Fruit fly (Drosophila melanogaster): ENCODE results near the gene amx.

amx gene

dm6 chrX:9255964-9256520 is 8.9 kb upstream of the amx start, which contains the start of gene ric8a (continued):
- no peak for TF ChIP-seq BtbVII (GFP tag; optimal IDR thresholded peaks at IDR 0.05)
- peak; percentile 75 for TF ChIP-seq vnd (GFP tag; IDR thresholded peaks at IDR 0.05; ENCODE audit: partially characterized antibody)
- no peak for TF ChIP-seq CG1832 (GFP tag; optimal IDR thresholded peaks at IDR 0.05)
- no peak for TF ChIP-seq lola (GFP tag; optimal IDR thresholded peaks at IDR 0.05)
- no peak for TF ChIP-seq CG3995 (GFP tag; optimal IDR thresholded peaks at IDR 0.05)
- TF ChIP-seq Pdp1 (GFP tag; optimal IDR thresholded peaks at IDR 0.05) = no peak
- TF ChIP-seq CoRest (tag; optimal IDR thresholded peaks at IDR 0.05) = peak; percentile 36
- TF ChIP-seq tup (GFP tag; optimal IDR thresholded peaks at IDR 0.05) = no peak
- peak; percentile 81 for TF ChIP-seq BEAF-32 (GFP tag; optimal IDR thresholded peaks at IDR 0.05)
- TF ChIP-seq Myb (GFP tag; optimal IDR thresholded peaks at IDR 0.05) = no peak
- TF ChIP-seq Dad (GFP tag; optimal IDR thresholded peaks at IDR 0.05) = no peak
- TF ChIP-seq TFAM (GFP tag; optimal IDR thresholded peaks at IDR 0.05) = no peak
- no peak for TF ChIP-seq CG1792 (GFP tag; optimal IDR thresholded peaks at IDR 0.05)
- TF ChIP-seq Hr78 (GFP tag; optimal IDR thresholded peaks at IDR 0.05) = no peak
- peak; percentile 59 for TF ChIP-seq CG9932 (GFP tag; IDR thresholded peaks at IDR 0.05)
- TF ChIP-seq CG12769 (tag; optimal IDR thresholded peaks at IDR 0.05) = no peak
- no peak for TF ChIP-seq Atf6 (GFP tag; IDR thresholded peaks at IDR 0.05)
- no peak for TF ChIP-seq Fer1 (GFP tag; optimal IDR thresholded peaks at IDR 0.05)
- TF ChIP-seq prd (optimal IDR thresholded peaks at IDR 0.05) = no peak
- TF ChIP-seq prd (GFP tag; IDR thresholded peaks at IDR 0.05) = no peak
- TF ChIP-seq Usf (GFP tag; optimal IDR thresholded peaks at IDR 0.05) = no peak
- no peak for TF ChIP-seq CG34376 (GFP tag; optimal IDR thresholded peaks at IDR 0.05)
- no peak for TF ChIP-seq gt (GFP tag; IDR thresholded peaks at IDR 0.05)
- no peak for TF ChIP-seq Dip2 (GFP tag; IDR thresholded peaks at IDR 0.05)
- no peak for TF ChIP-seq Sox102F (GFP tag; optimal IDR thresholded peaks at IDR 0.05)
- TF ChIP-seq CG12942 (GFP tag; optimal IDR thresholded peaks at IDR 0.05) = no peak
- no peak for TF ChIP-seq CG4854 (GFP tag; optimal IDR thresholded peaks at IDR 0.05)
- no peak for TF ChIP-seq sd (tag; optimal IDR thresholded peaks at IDR 0.05)
- TF ChIP-seq crp (GFP tag; optimal IDR thresholded peaks at IDR 0.05) = no peak
- peak; percentile 75 for TF ChIP-seq hbn (GFP tag; IDR thresholded peaks at IDR 0.05; ENCODE audit: partially characterized antibody)
- no peak for TF ChIP-seq CG1602 (GFP tag; optimal IDR thresholded peaks at IDR 0.05)
- TF ChIP-seq CG10147 (GFP tag; optimal IDR thresholded peaks at IDR 0.05) = no peak
- no peak for TF ChIP-seq mam (GFP tag; optimal IDR thresholded peaks at IDR 0.05)
- TF ChIP-seq CG8281 (tag; optimal IDR thresholded peaks at IDR 0.05) = no peak
- TF ChIP-seq dan (GFP tag; IDR thresholded peaks at IDR 0.05) = no peak
- no peak for TF ChIP-seq Oli (tag; optimal IDR thresholded peaks at IDR 0.05)
- TF ChIP-seq CG11093 (GFP tag; IDR thresholded peaks at IDR 0.05) = no peak
- peak; percentile 86 for TF ChIP-seq Opbp (GFP tag; IDR thresholded peaks at IDR 0.05; ENCODE audit: partially characterized antibody)
- TF ChIP-seq CG1024 (GFP tag; IDR thresholded peaks at IDR 0.05) = no peak
- TF ChIP-seq Ravus (GFP tag; IDR thresholded peaks at IDR 0.05) = no peak
- no peak for TF ChIP-seq chm (GFP tag; IDR thresholded peaks at IDR 0.05)
- TF ChIP-seq E2f2 (GFP tag; IDR thresholded peaks at IDR 0.05) = peak; percentile 36; the same call in 1 of the 2 replicates
- no peak for TF ChIP-seq fd64A (GFP tag; optimal IDR thresholded peaks at IDR 0.05)
- no peak for TF ChIP-seq Hr3 (GFP tag; optimal IDR thresholded peaks at IDR 0.05)
- TF ChIP-seq CG12299 (tag; optimal IDR thresholded peaks at IDR 0.05) = no peak
- TF ChIP-seq Vsx1 (GFP tag; optimal IDR thresholded peaks at IDR 0.05) = no peak
- no peak for TF ChIP-seq Ets97D (GFP tag; optimal IDR thresholded peaks at IDR 0.05)
- TF ChIP-seq CG8478 (optimal IDR thresholded peaks at IDR 0.05) = no peak
- no peak for TF ChIP-seq D (optimal IDR thresholded peaks at IDR 0.05)
- no peak for TF ChIP-seq D (GFP tag; optimal IDR thresholded peaks at IDR 0.05)
- no peak for TF ChIP-seq ftz-f1 (GFP tag; optimal IDR thresholded peaks at IDR 0.05)

Data from whole organism, embryonic.